Fruit fly (Drosophila melanogaster) whole organism, embryonic: Measurements from ENCODE around the gene CG4459.

Experiments
- CG10274 ChIP-seq: fragments of 200-800 bp; sonication (Bioruptor generic); optimal IDR thresholded peaks from 3 replicates; lab custom pipeline; 2017; ENCODE audit warnings: missing biosample characterization, mild to moderate bottlenecking, missing genetic modification characterization
- CG12104 ChIP-seq: fragments of 200-800 bp; sonication (Bioruptor generic); optimal IDR thresholded peaks from 3 replicates; lab custom pipeline; 2016; ENCODE audit warnings: missing biosample characterization, missing genetic modification characterization
- CG1233 ChIP-seq: fragments of 200-800 bp; sonication (Bioruptor generic); optimal IDR thresholded peaks from 4 replicates; lab custom pipeline; 2018; ENCODE audit warnings: missing biosample characterization, mild to moderate bottlenecking, missing genetic modification characterization
- CG12942 ChIP-seq: fragments of 200-800 bp; sonication (Bioruptor generic); optimal IDR thresholded peaks from 3 replicates; lab custom pipeline; 2016; ENCODE audit warnings: missing biosample characterization, missing genetic modification characterization
- CG14667 ChIP-seq: fragments of 200-800 bp; sonication (Bioruptor generic); IDR thresholded peaks from 2 replicates; pipeline ENCODE4 v1.3.6; 2022; ENCODE audit warnings: missing biosample characterization, missing genetic modification characterization
- CG15514 ChIP-seq: fragments of 200-800 bp; sonication (Bioruptor generic); optimal IDR thresholded peaks from 3 replicates; lab custom pipeline; 2017; ENCODE audit warnings: missing biosample characterization, missing genetic modification characterization, mild to moderate bottlenecking, moderate library complexity, missing genetic modification reagents
- CG30020 ChIP-seq: fragments of 200-800 bp; optimal IDR thresholded peaks from 2 replicates; lab custom pipeline; 2019; ENCODE audit warnings: missing biosample characterization, mild to moderate bottlenecking, missing genetic modification characterization, moderate library complexity
- CG31224 ChIP-seq: fragments of 200-800 bp; sonication (Bioruptor generic); IDR thresholded peaks from 2 replicates; pipeline ENCODE4 v1.3.6; 2022; ENCODE audit warnings: missing biosample characterization, missing genetic modification characterization
- CG32767 ChIP-seq: fragments of 200-800 bp; sonication (Bioruptor generic); IDR thresholded peaks from 2 replicates; pipeline ENCODE4 v1.3.6; 2022; ENCODE audit warnings: missing biosample characterization, missing genetic modification characterization
- CG3281 ChIP-seq: fragments of 200-800 bp; sonication (Bioruptor generic); optimal IDR thresholded peaks from 3 replicates; lab custom pipeline; 2017; ENCODE audit warnings: missing biosample characterization, mild to moderate bottlenecking, missing genetic modification characterization
- CG4424 ChIP-seq: fragments of 200-800 bp; sonication (Bioruptor generic); optimal IDR thresholded peaks from 3 replicates; lab custom pipeline; 2016; ENCODE audit warnings: missing biosample characterization, missing genetic modification characterization
- CG6654 ChIP-seq: fragments of 200-800 bp; sonication (Bioruptor generic); optimal IDR thresholded peaks from 2 replicates; lab custom pipeline; 2017; ENCODE audit warnings: missing biosample characterization, mild to moderate bottlenecking, missing genetic modification characterization
- CG6689 ChIP-seq: fragments of 200-800 bp; sonication (Bioruptor generic); IDR thresholded peaks from 2 replicates; pipeline ENCODE4 v1.3.6; 2022; ENCODE audit warnings: missing biosample characterization, missing genetic modification characterization
- CG7372 ChIP-seq: fragments of 200-800 bp; sonication (Bioruptor generic); IDR thresholded peaks from 2 replicates; pipeline ENCODE4 v1.3.6; 2022; ENCODE audit warnings: missing biosample characterization, missing genetic modification characterization
- CG7928 ChIP-seq: fragments of 200-800 bp; sonication (Bioruptor generic); optimal IDR thresholded peaks from 2 replicates; lab custom pipeline; 2017; ENCODE audit warnings: missing biosample characterization, mild to moderate bottlenecking, missing genetic modification characterization
- CG7963 ChIP-seq: fragments of 200-800 bp; sonication (Bioruptor generic); IDR thresholded peaks from 3 replicates; pipeline ENCODE4 v1.3.6; 2022; ENCODE audit warnings: missing biosample characterization, missing genetic modification characterization; ENCODE audit not compliant: partially characterized antibody
- CG8765 ChIP-seq: fragments of 200-800 bp; sonication (Bioruptor generic); IDR thresholded peaks from 2 replicates; pipeline ENCODE4 v1.3.6; 2022; ENCODE audit warnings: missing biosample characterization, missing genetic modification characterization
- CG8944 ChIP-seq: fragments of 200-800 bp; sonication (Bioruptor generic); optimal IDR thresholded peaks from 3 replicates; lab custom pipeline; 2016; ENCODE audit warnings: missing biosample characterization, missing genetic modification characterization
- CG9876 ChIP-seq: fragments of 200-800 bp; sonication (Bioruptor generic); optimal IDR thresholded peaks from 2 replicates; lab custom pipeline; 2016; ENCODE audit warnings: missing biosample characterization, missing genetic modification characterization
- Dref ChIP-seq: fragments of 200-800 bp; sonication (Bioruptor generic); IDR thresholded peaks from 2 replicates; pipeline ENCODE4 v1.3.6; 2022; ENCODE audit warnings: missing biosample characterization, missing genetic modification characterization
- NFAT ChIP-seq: fragments of 200-800 bp; sonication (Bioruptor generic); IDR thresholded peaks from 2 replicates; pipeline ENCODE4 v1.3.6; 2022; ENCODE audit warnings: missing biosample characterization, missing genetic modification characterization
- NfI ChIP-seq: fragments of 200-800 bp; sonication (Bioruptor generic); optimal IDR thresholded peaks from 3 replicates; lab custom pipeline; 2018; ENCODE audit warnings: missing biosample characterization, mild to moderate bottlenecking, missing genetic modification characterization, moderate library complexity
- Oli ChIP-seq: fragments of 200-800 bp; sonication (Bioruptor generic); optimal IDR thresholded peaks from 2 replicates; lab custom pipeline; 2018; ENCODE audit warnings: missing biosample characterization, mild to moderate bottlenecking, missing genetic modification characterization, moderate library complexity
- Sin3A ChIP-seq: fragments of >200 bp; optimal IDR thresholded peaks from 2 replicates; lab custom pipeline; 2018
- Sry-β ChIP-seq: fragments of 200-800 bp; sonication (Bioruptor generic); optimal IDR thresholded peaks from 2 replicates; lab custom pipeline; 2018; ENCODE audit warnings: missing biosample characterization, mild to moderate bottlenecking, missing genetic modification characterization, moderate library complexity
- Stat92E ChIP-seq, 3 experiments: fragments of >200 bp in 2 of 3; fragments of 200-800 bp in 1 of 3; sonication (Bioruptor generic) in 1 of 3; optimal IDR thresholded peaks; 2 replicates each; lab custom pipeline; 2017 to 2019; ENCODE audit warnings: missing biosample characterization in 3 of 3, missing genetic modification characterization in 3 of 3, mild to moderate bottlenecking in 1 of 3, moderate library complexity in 1 of 3
- Trl ChIP-seq, 3 experiments: fragments of >200 bp in 2 of 3; fragments of 200-800 bp in 1 of 3; sonication (Bioruptor generic) in 1 of 3; optimal IDR thresholded peaks; 2 replicates in 1 of 3; 3 replicates in 2 of 3; lab custom pipeline; 2016 to 2017; ENCODE audit warnings: missing biosample characterization in 1 of 3, missing genetic modification characterization in 1 of 3
- Xbp1 ChIP-seq: fragments of 200-800 bp; sonication (Bioruptor generic); optimal IDR thresholded peaks from 3 replicates; lab custom pipeline; 2016; ENCODE audit warnings: missing biosample characterization, mild to moderate bottlenecking, missing genetic modification characterization
- YL-1 ChIP-seq: fragments of 200-800 bp; sonication (Bioruptor generic); optimal IDR thresholded peaks from 3 replicates; lab custom pipeline; 2017; ENCODE audit warnings: missing biosample characterization, mild to moderate bottlenecking, missing genetic modification characterization
- abd-A ChIP-seq: fragments of 200-800 bp; sonication (Bioruptor generic); optimal IDR thresholded peaks from 3 replicates; lab custom pipeline; 2019; ENCODE audit warnings: missing biosample characterization, mild to moderate bottlenecking, missing genetic modification characterization, moderate library complexity
- bcd ChIP-seq: fragments of 200-800 bp; sonication (Bioruptor generic); optimal IDR thresholded peaks from 2 replicates; lab custom pipeline; 2017; ENCODE audit warnings: missing biosample characterization, mild to moderate bottlenecking, missing genetic modification characterization
- caup ChIP-seq: fragments of 200-800 bp; sonication (Bioruptor generic); optimal IDR thresholded peaks from 3 replicates; lab custom pipeline; 2017; ENCODE audit warnings: missing biosample characterization, mild to moderate bottlenecking, missing genetic modification characterization, moderate library complexity; ENCODE audit not compliant: severe bottlenecking
- croc ChIP-seq: fragments of 200-800 bp; sonication (Bioruptor generic); conservative IDR thresholded peaks from 3 replicates; pipeline ENCODE4 v1.3.6; 2022; ENCODE audit warnings: missing biosample characterization, missing genetic modification characterization
- disco-r ChIP-seq: fragments of 200-800 bp; sonication (Bioruptor generic); optimal IDR thresholded peaks from 2 replicates; lab custom pipeline; 2016; ENCODE audit warnings: missing biosample characterization, missing genetic modification characterization
- esg ChIP-seq: fragments of 200-800 bp; sonication (Bioruptor generic); conservative IDR thresholded peaks from 2 replicates; pipeline ENCODE4 v1.3.6; 2022; ENCODE audit warnings: missing biosample characterization, missing genetic modification characterization
- hb ChIP-seq: fragments of 200-800 bp; sonication (Bioruptor generic); IDR thresholded peaks from 3 replicates; pipeline ENCODE4 v1.3.6; 2022; ENCODE audit warnings: missing biosample characterization, missing genetic modification characterization; ENCODE audit not compliant: partially characterized antibody
- insv ChIP-seq, 2 experiments: fragments of 200-800 bp; sonication (Bioruptor generic); optimal IDR thresholded peaks; 3 replicates each; lab custom pipeline; 2016 to 2018; ENCODE audit warnings: missing biosample characterization in 2 of 2, missing genetic modification characterization in 2 of 2
- inv ChIP-seq: fragments of 200-800 bp; sonication (Bioruptor generic); IDR thresholded peaks from 2 replicates; pipeline ENCODE4 v1.3.6; 2022; ENCODE audit warnings: missing biosample characterization, missing genetic modification characterization; ENCODE audit not compliant: partially characterized antibody
- jumu ChIP-seq: fragments of 200-800 bp; sonication (Bioruptor generic); optimal IDR thresholded peaks from 3 replicates; lab custom pipeline; 2016; ENCODE audit warnings: missing biosample characterization, missing genetic modification characterization
- klu ChIP-seq: fragments of 200-800 bp; sonication (Bioruptor generic); IDR thresholded peaks from 2 replicates; pipeline ENCODE4 v1.3.6; 2022; ENCODE audit warnings: missing biosample characterization, missing genetic modification characterization
- lola ChIP-seq, 3 experiments: fragments of >200 bp in 2 of 3; fragments of 200-800 bp in 1 of 3; sonication (Bioruptor generic) in 1 of 3; optimal IDR thresholded peaks; 2 replicates each; lab custom pipeline; 2017 to 2019; ENCODE audit warnings: missing biosample characterization in 3 of 3, missing genetic modification characterization in 3 of 3, mild to moderate bottlenecking in 1 of 3, moderate library complexity in 1 of 3
- mam ChIP-seq: fragments of 200-800 bp; sonication (Bioruptor generic); optimal IDR thresholded peaks from 3 replicates; lab custom pipeline; 2016; ENCODE audit warnings: missing biosample characterization, missing genetic modification characterization
- nerfin-2 ChIP-seq: fragments of 200-800 bp; sonication (Bioruptor generic); IDR thresholded peaks from 2 replicates; pipeline ENCODE4 v1.3.6; 2022; ENCODE audit warnings: missing biosample characterization, missing genetic modification characterization; ENCODE audit not compliant: partially characterized antibody
- onecut ChIP-seq: fragments of 200-800 bp; sonication (Bioruptor generic); IDR thresholded peaks from 2 replicates; pipeline ENCODE4 v1.3.6; 2022; ENCODE audit warnings: missing biosample characterization, missing genetic modification characterization
- peb ChIP-seq: fragments of 200-800 bp; sonication (Bioruptor generic); IDR thresholded peaks from 2 replicates; pipeline ENCODE4 v1.3.6; 2022; ENCODE audit warnings: missing biosample characterization, missing genetic modification characterization
- pfk ChIP-seq: fragments of 200-800 bp; sonication (Bioruptor generic); optimal IDR thresholded peaks from 2 replicates; lab custom pipeline; 2018; ENCODE audit warnings: missing biosample characterization, mild to moderate bottlenecking, missing genetic modification characterization, moderate library complexity
- rib ChIP-seq: fragments of 200-800 bp; sonication (Bioruptor generic); IDR thresholded peaks from 2 replicates; pipeline ENCODE4 v1.3.6; 2022; ENCODE audit warnings: missing biosample characterization, missing genetic modification characterization
- ro ChIP-seq: fragments of 200-800 bp; sonication (Bioruptor generic); IDR thresholded peaks from 2 replicates; pipeline ENCODE4 v1.3.6; 2022; ENCODE audit warnings: missing biosample characterization, missing genetic modification characterization
- trh ChIP-seq: fragments of 200-800 bp; sonication (Bioruptor generic); optimal IDR thresholded peaks from 2 replicates; lab custom pipeline; 2016; ENCODE audit warnings: missing biosample characterization, missing genetic modification characterization
- zen2 ChIP-seq: fragments of 200-800 bp; sonication (Bioruptor generic); IDR thresholded peaks from 3 replicates; pipeline ENCODE4 v1.3.6; 2022; ENCODE audit warnings: missing biosample characterization, missing genetic modification characterization; ENCODE audit not compliant: partially characterized antibody

Gene CG4459

dm6 chr3R:19890340-19890998 lies 38.0 kb downstream of the CG4459 start, which contains the start of gene CG4733:
Gene CG4733, plus strand, starts transcription at chr3R:19890689.
- TF ChIP-seq esg (GFP tag; lab: Robert Waterston, UW) (no peak), lola (GFP tag; optimal IDR thresholded peaks at IDR 0.05; lab: Kevin White, UChicago) (peak in 1 of 3 experiments; percentile 40), NfI (peak; percentile 8), CG10274 (GFP tag; lab: Kevin White, UChicago) (no peak), rib (GFP tag; lab: Robert Waterston, UW) (no peak), caup (GFP tag; lab: Kevin White, UChicago) (no peak), CG12104 (GFP tag; lab: Kevin White, UChicago) (no peak), mam (GFP tag; lab: Kevin White, UChicago) (no peak), CG1233 (GFP tag; lab: Kevin White, UChicago) (no peak), trh (GFP tag; lab: Kevin White, UChicago) (no peak), pfk (GFP tag; lab: Kevin White, UChicago) (no peak), peb (GFP tag; lab: Robert Waterston, UW) (no peak), CG32767 (GFP tag; lab: Robert Waterston, UW) (no peak), ro (no peak), jumu (GFP tag; lab: Kevin White, UChicago) (no peak), abd-A (no peak), CG15514 (no peak), CG14667 (GFP tag; lab: Robert Waterston, UW) (no peak), YL-1 (GFP tag; lab: Kevin White, UChicago) (no peak), nerfin-2 (GFP tag; lab: Robert Waterston, UW) (no peak), CG12942 (no peak), hb (no peak), croc (GFP tag; lab: Robert Waterston, UW) (no peak), CG6654 (no peak), klu (GFP tag; lab: Robert Waterston, UW) (no peak), Oli (no peak), CG8944 (GFP tag; lab: Kevin White, UChicago) (no peak), CG30020 (tag; lab: Kevin White, UChicago) (no peak), Dref (no peak), CG7928 (GFP tag; lab: Kevin White, UChicago) (no peak), onecut (GFP tag; lab: Robert Waterston, UW) (no peak), CG4424 (no peak), Xbp1 (GFP tag; lab: Kevin White, UChicago) (no peak), zen2 (GFP tag; lab: Robert Waterston, UW) (peak; percentile 57; the same call in 2 of the 3 replicates), CG8765 (GFP tag; lab: Robert Waterston, UW) (no peak), CG6689 (GFP tag; lab: Robert Waterston, UW) (no peak), CG7963 (GFP tag; lab: Robert Waterston, UW) (no peak), Sin3A (lab: Kevin White, UChicago) (no peak), Sry-β (GFP tag; lab: Kevin White, UChicago) (peak; percentile 97), Trl (optimal IDR thresholded peaks at IDR 0.05; lab: Kevin White, UChicago) (peak in 1 of 2 experiments; percentile 49), Trl (GFP tag; optimal IDR thresholded peaks at IDR 0.05; lab: Kevin White, UChicago) (no peak), NFAT (GFP tag; lab: Robert Waterston, UW) (no peak), inv (no peak), disco-r (GFP tag; lab: Kevin White, UChicago) (no peak), Stat92E (GFP tag; optimal IDR thresholded peaks at IDR 0.05; lab: Kevin White, UChicago) (no peak), CG9876 (GFP tag; lab: Kevin White, UChicago) (no peak), CG3281 (GFP tag; lab: Kevin White, UChicago) (peak; percentile 7), CG7372 (GFP tag; lab: Robert Waterston, UW) (no peak), bcd (peak; percentile 31), insv (GFP tag; optimal IDR thresholded peaks at IDR 0.05; lab: Kevin White, UChicago) (no peak), CG31224 (no peak)
